Fruit fly (Drosophila melanogaster): ENCODE data around the gene CG9676.

- no peak for TF ChIP-seq rn (GFP tag; IDR thresholded peaks at IDR 0.05)
- TF ChIP-seq gl (tag; optimal IDR thresholded peaks at IDR 0.05): no peak
- no peak for TF ChIP-seq Ets98B (GFP tag; IDR thresholded peaks at IDR 0.05)
- TF ChIP-seq EcR (GFP tag; optimal IDR thresholded peaks at IDR 0.05): no peak
- TF ChIP-seq CG32121 (GFP tag; IDR thresholded peaks at IDR 0.05): no peak
- TF ChIP-seq CG8301 (tag; optimal IDR thresholded peaks at IDR 0.05): no peak
- TF ChIP-seq CG17806 (tag; optimal IDR thresholded peaks at IDR 0.05): peak; percentile 31
- no peak for TF ChIP-seq Snoo (tag; optimal IDR thresholded peaks at IDR 0.05)
These were observed 10.0 kb downstream of the CG9676 start for dm6 chrX:16689966-16690365.

All from whole organism, pupa.